Fruit fly (Drosophila melanogaster) S2 (cell line): ENCODE results near the gene CG33258.

Source experiments
- CG8478 ChIP-seq: fragments of >200 bp; optimal IDR thresholded peaks from 2 replicates; lab custom pipeline; 2018
- CTCF ChIP-seq, 2 experiments: fragments of >200 bp; optimal IDR thresholded peaks; 2 replicates each; lab custom pipeline; 2018

dm6 chr3L:16082251-16082650, at the start of gene CG33258:
- TF ChIP-seq CG8478 (lab: Kevin White, UChicago) (no peak), CTCF (optimal IDR thresholded peaks at IDR 0.05; lab: Kevin White, UChicago) (no peak)
